Worm (Caenorhabditis elegans): ENCODE measurements around the gene Y6E2A.5.

DNA sequence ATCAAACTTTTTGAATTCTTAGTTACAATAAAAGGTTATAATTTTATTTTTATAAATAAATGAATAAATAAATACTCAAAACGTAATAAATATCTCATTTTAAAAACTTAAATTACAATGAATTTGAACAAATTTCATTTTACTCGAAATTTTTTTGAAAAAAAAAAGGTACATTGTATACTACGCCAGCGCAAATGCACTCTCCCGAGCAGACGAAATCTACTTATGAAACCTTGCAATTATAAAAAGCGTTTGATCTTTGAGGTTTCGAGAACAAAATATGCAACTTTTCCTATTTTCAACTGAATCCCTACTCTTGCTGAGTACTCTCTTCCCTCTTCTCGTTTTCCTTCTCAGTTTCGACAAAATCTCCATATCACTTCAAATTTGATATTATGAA is 30.8 kb downstream of the Y6E2A.5 start, which contains the start of gene nhr-197:
- TF ChIP-seq pha-4 (tag; optimal IDR thresholded peaks at IDR 0.05) (no peak), nhr-28 (tag; optimal IDR thresholded peaks at IDR 0.05) (no peak), unc-62 (GFP tag; optimal IDR thresholded peaks at IDR 0.05) (no peak), bed-3 (GFP tag; optimal IDR thresholded peaks at IDR 0.05) (no peak), zip-8 (tag; optimal IDR thresholded peaks at IDR 0.05) (no peak), lin-13 (tag; optimal IDR thresholded peaks at IDR 0.05) (no peak), unc-39 (tag; optimal IDR thresholded peaks at IDR 0.05) (no peak), nhr-76 (tag; optimal IDR thresholded peaks at IDR 0.05) (no peak), mls-2 (tag; optimal IDR thresholded peaks at IDR 0.05) (no peak), M03D4.4 (tag; optimal IDR thresholded peaks at IDR 0.05) (no peak), ceh-39 (tag; optimal IDR thresholded peaks at IDR 0.05) (no peak), nhr-237 (tag; optimal IDR thresholded peaks at IDR 0.05) (no peak)

Data from whole organism, mixed stage, embryonic.